Worm (Caenorhabditis elegans) whole organism, early embryonic: ENCODE results near the gene srx-9.

ENCODE experiments used
- B0310.2 ChIP-seq: sonication (generic microtip); optimal IDR thresholded peaks from 2 replicates; lab custom pipeline; 2016; ENCODE audit warnings: mild to moderate bottlenecking, missing genetic modification characterization, missing compliant biosample characterization
- F13C5.2 ChIP-seq: sonication (generic microtip); optimal IDR thresholded peaks from 2 replicates; lab custom pipeline; 2017; ENCODE audit warnings: mild to moderate bottlenecking, missing genetic modification characterization, inconsistent platforms, missing compliant biosample characterization
- aly-1 ChIP-seq: sonication (generic microtip); optimal IDR thresholded peaks from 2 replicates; lab custom pipeline; 2016; ENCODE audit warnings: missing genetic modification characterization, missing compliant biosample characterization
- ama-1 ChIP-seq: fragments of 150-350 bp; optimal IDR thresholded peaks from 2 replicates; lab custom pipeline; 2014
- ceh-13 ChIP-seq: fragments of 200-800 bp; sonication (Bioruptor generic); optimal IDR thresholded peaks from 2 replicates; lab custom pipeline; 2018; ENCODE audit warnings: mild to moderate bottlenecking, missing genetic modification characterization, missing compliant biosample characterization
- ets-7 ChIP-seq: sonication (generic microtip); optimal IDR thresholded peaks from 2 replicates; lab custom pipeline; 2016; ENCODE audit warnings: missing genotype, missing genetic modification characterization, missing compliant biosample characterization
- flt-1 ChIP-seq: fragments of 200-800 bp; sonication (Bioruptor generic); IDR thresholded peaks from 2 replicates; pipeline ENCODE4 v1.3.6; 2022; ENCODE audit warnings: missing genetic modification characterization, missing compliant biosample characterization
- hmbx-1 ChIP-seq: sonication (generic microtip); optimal IDR thresholded peaks from 2 replicates; lab custom pipeline; 2016; ENCODE audit warnings: mild to moderate bottlenecking, missing genetic modification characterization, missing compliant biosample characterization
- hmg-4 ChIP-seq: fragments of 200-800 bp; sonication (Bioruptor generic); optimal IDR thresholded peaks from 2 replicates; lab custom pipeline; 2018; ENCODE audit warnings: mild to moderate bottlenecking, missing genetic modification characterization, missing compliant biosample characterization
- hnd-1 ChIP-seq: sonication (generic microtip); optimal IDR thresholded peaks from 2 replicates; lab custom pipeline; 2016; ENCODE audit warnings: missing genetic modification characterization, missing compliant biosample characterization
- pes-1 ChIP-seq: fragments of 200-800 bp; sonication (Bioruptor generic); IDR thresholded peaks from 2 replicates; pipeline ENCODE4 v1.3.6; 2022; ENCODE audit warnings: missing genetic modification reagents, missing genetic modification characterization, missing compliant biosample characterization
- scrt-1 ChIP-seq: fragments of 200-800 bp; sonication (Bioruptor generic); IDR thresholded peaks from 2 replicates; pipeline ENCODE4 v1.3.6; 2022; ENCODE audit warnings: missing genetic modification characterization, missing compliant biosample characterization
- tbx-37 ChIP-seq: fragments of 200-800 bp; sonication (Bioruptor generic); conservative IDR thresholded peaks from 2 replicates; pipeline ENCODE4 v1.3.6; 2022; ENCODE audit warnings: missing genetic modification reagents, missing genetic modification characterization, missing compliant biosample characterization
- tra-4 ChIP-seq: sonication (generic microtip); optimal IDR thresholded peaks from 2 replicates; lab custom pipeline; 2017; ENCODE audit warnings: missing genetic modification characterization, missing compliant biosample characterization

- TF ChIP-seq hnd-1 (tag; lab: Kevin White, UChicago) (no peak), hmbx-1 (tag; lab: Kevin White, UChicago) (no peak), ama-1 (lab: Kevin White, UChicago) (no peak), hmg-4 (GFP tag; lab: Kevin White, UChicago) (no peak), aly-1 (no peak), flt-1 (GFP tag; lab: Robert Waterston, UW) (no peak), ceh-13 (GFP tag; lab: Kevin White, UChicago) (no peak), ets-7 (no peak), tbx-37 (GFP tag; lab: Robert Waterston, UW) (no peak), pes-1 (no peak), B0310.2 (tag; lab: Kevin White, UChicago) (no peak), tra-4 (tag; lab: Kevin White, UChicago) (no peak), scrt-1 (GFP tag; lab: Robert Waterston, UW) (no peak), F13C5.2 (no peak)
Observed at ce11 chrV:7436911-7437310, 41.7 kb upstream of the srx-9 start.
